Worm (Caenorhabditis elegans) whole organism, young adult: ENCODE measurements around the gene C35A5.10.
A peak's percentile ranks its signal among the peaks of the same experiment; 100 is the strongest.

ENCODE experiments used
- C06A6.2 ChIP-seq: fragments of 200-800 bp; sonication (Bioruptor generic); conservative IDR thresholded peaks from 2 replicates; pipeline ENCODE4 v1.3.6; 2022; ENCODE audit warnings: missing genetic modification characterization, missing compliant biosample characterization
- F22D6.2 ChIP-seq: sonication (generic microtip); optimal IDR thresholded peaks from 2 replicates; lab custom pipeline; 2016; ENCODE audit warnings: mild to moderate bottlenecking, missing genetic modification characterization, missing compliant biosample characterization
- F23B12.7 ChIP-seq: sonication (generic microtip); optimal IDR thresholded peaks from 2 replicates; lab custom pipeline; 2017; ENCODE audit warnings: missing genetic modification characterization, mild to moderate bottlenecking, missing compliant biosample characterization, antibody characterized with exemption, moderate library complexity; ENCODE audit not compliant: insufficient read depth
- F33H1.4 ChIP-seq: fragments of 200-800 bp; sonication (Bioruptor generic); IDR thresholded peaks from 2 replicates; pipeline ENCODE4 v1.3.6; 2022; ENCODE audit warnings: missing genetic modification reagents, missing genetic modification characterization, missing compliant biosample characterization
- K11D2.4 ChIP-seq: fragments of 200-800 bp; sonication (Bioruptor generic); IDR thresholded peaks from 2 replicates; pipeline ENCODE4 v1.3.6; 2022; ENCODE audit warnings: missing genetic modification reagents, missing genetic modification characterization, missing compliant biosample characterization
- Y53F4B.3 ChIP-seq: fragments of 200-800 bp; sonication (Bioruptor generic); IDR thresholded peaks from 2 replicates; pipeline ENCODE4 v1.3.6; 2022; ENCODE audit warnings: missing genetic modification reagents, missing genetic modification characterization, missing compliant biosample characterization
- Y67H2A.10 ChIP-seq: fragments of 200-800 bp; sonication (Bioruptor generic); conservative IDR thresholded peaks from 2 replicates; pipeline ENCODE4 v1.3.6; 2022; ENCODE audit warnings: missing genetic modification reagents, missing genetic modification characterization, missing compliant biosample characterization
- ZK185.1 ChIP-seq: sonication (generic microtip); optimal IDR thresholded peaks from 2 replicates; lab custom pipeline; 2016; ENCODE audit warnings: mild to moderate bottlenecking, missing genetic modification characterization, missing compliant biosample characterization; ENCODE audit not compliant: poor library complexity, severe bottlenecking
- akir-1 ChIP-seq: fragments of 200-800 bp; sonication (Bioruptor generic); optimal IDR thresholded peaks from 2 replicates; lab custom pipeline; 2018; ENCODE audit warnings: mild to moderate bottlenecking, missing genetic modification characterization, moderate library complexity, missing compliant biosample characterization
- atf-7 ChIP-seq: sonication (generic microtip); optimal IDR thresholded peaks from 2 replicates; lab custom pipeline; 2017; ENCODE audit warnings: mild to moderate bottlenecking, missing genetic modification characterization, missing compliant biosample characterization
- athp-1 ChIP-seq: sonication (generic microtip); optimal IDR thresholded peaks from 2 replicates; lab custom pipeline; 2017; ENCODE audit warnings: mild to moderate bottlenecking, missing genetic modification characterization, missing compliant biosample characterization
- attf-5 ChIP-seq: fragments of 200-800 bp; sonication (Bioruptor generic); optimal IDR thresholded peaks from 2 replicates; lab custom pipeline; 2018; ENCODE audit warnings: mild to moderate bottlenecking, missing genetic modification characterization, missing compliant biosample characterization
- bed-1 ChIP-seq: fragments of 200-800 bp; sonication (Bioruptor generic); IDR thresholded peaks from 2 replicates; pipeline ENCODE4 v1.3.6; 2022; ENCODE audit warnings: missing genetic modification reagents, missing genetic modification characterization, missing compliant biosample characterization
- bed-2 ChIP-seq: fragments of 200-800 bp; sonication (Bioruptor generic); IDR thresholded peaks from 2 replicates; pipeline ENCODE4 v1.3.6; 2022; ENCODE audit warnings: missing genetic modification reagents, missing genetic modification characterization, missing compliant biosample characterization
- ceh-100 ChIP-seq: fragments of 200-800 bp; sonication (Bioruptor generic); IDR thresholded peaks from 2 replicates; pipeline ENCODE4 v1.3.6; 2022; ENCODE audit warnings: missing genetic modification reagents, missing genetic modification characterization, missing compliant biosample characterization
- ceh-27 ChIP-seq: fragments of 200-800 bp; sonication (Bioruptor generic); optimal IDR thresholded peaks from 2 replicates; lab custom pipeline; 2018; ENCODE audit warnings: mild to moderate bottlenecking, missing genetic modification characterization, moderate library complexity, missing compliant biosample characterization
- chd-7 ChIP-seq: sonication (generic microtip); optimal IDR thresholded peaks from 2 replicates; lab custom pipeline; 2016; ENCODE audit warnings: mild to moderate bottlenecking, missing genetic modification characterization, moderate library complexity, missing compliant biosample characterization
- die-1 ChIP-seq: sonication (generic microtip); optimal IDR thresholded peaks from 2 replicates; lab custom pipeline; 2016; ENCODE audit warnings: missing genotype, mild to moderate bottlenecking, missing genetic modification characterization, missing compliant biosample characterization
- dox-1 ChIP-seq: fragments of 200-800 bp; sonication (Bioruptor generic); IDR thresholded peaks from 2 replicates; pipeline ENCODE4 v1.3.6; 2022; ENCODE audit warnings: missing genetic modification reagents, missing genetic modification characterization, missing compliant biosample characterization
- efl-1 ChIP-seq: fragments of 150-350 bp; optimal IDR thresholded peaks from 2 replicates; lab custom pipeline; 2014; ENCODE audit warnings: missing biosample characterization, missing genetic modification reagents, missing genetic modification characterization
- ekl-4 ChIP-seq: fragments of 200-800 bp; sonication (Bioruptor generic); IDR thresholded peaks from 2 replicates; pipeline ENCODE4 v1.3.6; 2022; ENCODE audit warnings: missing genetic modification reagents, missing genetic modification characterization, missing compliant biosample characterization
- him-1 ChIP-seq: sonication (generic microtip); optimal IDR thresholded peaks from 2 replicates; lab custom pipeline; 2016; ENCODE audit warnings: missing genotype, missing genetic modification reagents, missing genetic modification characterization, missing compliant biosample characterization
- hlh-26 ChIP-seq: fragments of 200-800 bp; sonication (Bioruptor generic); conservative IDR thresholded peaks from 2 replicates; pipeline ENCODE4 v1.3.6; 2022; ENCODE audit warnings: missing genetic modification reagents, missing genetic modification characterization, missing compliant biosample characterization
- hmg-1.2 ChIP-seq: fragments of 200-800 bp; sonication (Bioruptor generic); IDR thresholded peaks from 2 replicates; pipeline ENCODE4 v1.3.6; 2022; ENCODE audit warnings: missing genetic modification reagents, missing genetic modification characterization, missing compliant biosample characterization
- hmg-20 ChIP-seq: fragments of 200-800 bp; sonication (Bioruptor generic); IDR thresholded peaks from 2 replicates; pipeline ENCODE4 v1.3.6; 2022; ENCODE audit warnings: missing genetic modification reagents, missing genetic modification characterization, missing compliant biosample characterization
- let-526 ChIP-seq: fragments of 200-800 bp; sonication (Bioruptor generic); IDR thresholded peaks from 2 replicates; pipeline ENCODE4 v1.3.6; 2022; ENCODE audit warnings: missing genetic modification reagents, missing genetic modification characterization, missing compliant biosample characterization
- let-607 ChIP-seq, 2 experiments: fragments of 200-800 bp in 1 of 2; sonication (Bioruptor generic) in 1 of 2; sonication (generic microtip) in 1 of 2; optimal IDR thresholded peaks; 2 replicates each; lab custom pipeline; 2016 to 2018; ENCODE audit warnings: mild to moderate bottlenecking in 2 of 2, missing compliant biosample characterization in 2 of 2, missing genetic modification characterization in 2 of 2, moderate library complexity in 2 of 2, missing genotype in 1 of 2
- lin-26 ChIP-seq: fragments of 200-800 bp; sonication (Bioruptor generic); IDR thresholded peaks from 2 replicates; pipeline ENCODE4 v1.3.6; 2022; ENCODE audit warnings: missing genetic modification reagents, missing genetic modification characterization, missing compliant biosample characterization
- lin-35 ChIP-seq, 3 experiments: fragments of 150-350 bp in 2 of 3; sonication (generic microtip) in 1 of 3; optimal IDR thresholded peaks; 2 replicates each; lab custom pipeline; 2014 to 2018; ENCODE audit warnings: missing biosample characterization in 3 of 3, missing genetic modification characterization in 3 of 3, missing genetic modification reagents in 3 of 3
- lin-40 ChIP-seq: sonication (generic microtip); optimal IDR thresholded peaks from 2 replicates; lab custom pipeline; 2016; ENCODE audit warnings: missing genetic modification characterization, mild to moderate bottlenecking, missing compliant biosample characterization, missing genotype, missing genetic modification reagents
- lsl-1 ChIP-seq: fragments of 200-800 bp; sonication (Bioruptor generic); optimal IDR thresholded peaks from 2 replicates; lab custom pipeline; 2018; ENCODE audit warnings: mild to moderate bottlenecking, missing genetic modification characterization, moderate library complexity, missing compliant biosample characterization
- lsy-27 ChIP-seq: sonication (generic microtip); optimal IDR thresholded peaks from 2 replicates; lab custom pipeline; 2017; ENCODE audit warnings: missing genetic modification characterization, mild to moderate bottlenecking, missing compliant biosample characterization, antibody characterized with exemption, missing genotype, borderline replicate concordance; ENCODE audit not compliant: insufficient read depth
- madf-3 ChIP-seq: fragments of 200-800 bp; sonication (Bioruptor generic); IDR thresholded peaks from 2 replicates; pipeline ENCODE4 v1.3.6; 2022; ENCODE audit warnings: missing genetic modification reagents, missing genetic modification characterization, missing compliant biosample characterization
- mcd-1 ChIP-seq: fragments of 200-800 bp; sonication (Bioruptor generic); IDR thresholded peaks from 2 replicates; pipeline ENCODE4 v1.3.6; 2022; ENCODE audit warnings: missing genetic modification reagents, missing genetic modification characterization, missing compliant biosample characterization
- nfya-2 ChIP-seq: fragments of 200-800 bp; sonication (Bioruptor generic); IDR thresholded peaks from 2 replicates; pipeline ENCODE4 v1.3.6; 2022; ENCODE audit warnings: missing genetic modification reagents, missing genetic modification characterization, missing compliant biosample characterization
- nhr-120 ChIP-seq: fragments of 200-800 bp; sonication (Bioruptor generic); IDR thresholded peaks from 2 replicates; pipeline ENCODE4 v1.3.6; 2022; ENCODE audit warnings: missing genetic modification characterization, missing compliant biosample characterization
- nhr-27 ChIP-seq: fragments of 200-800 bp; sonication (Bioruptor generic); optimal IDR thresholded peaks from 2 replicates; lab custom pipeline; 2018; ENCODE audit warnings: mild to moderate bottlenecking, missing genetic modification characterization, moderate library complexity, missing compliant biosample characterization
- rcor-1 ChIP-seq: fragments of 200-800 bp; sonication (Bioruptor generic); IDR thresholded peaks from 2 replicates; pipeline ENCODE4 v1.3.6; 2022; ENCODE audit warnings: missing genetic modification reagents, missing genetic modification characterization, missing compliant biosample characterization
- repo-1 ChIP-seq: sonication (generic microtip); optimal IDR thresholded peaks from 2 replicates; lab custom pipeline; 2017; ENCODE audit warnings: mild to moderate bottlenecking, missing genetic modification characterization, missing compliant biosample characterization
- sea-2 ChIP-seq: fragments of 200-800 bp; sonication (Bioruptor generic); IDR thresholded peaks from 2 replicates; pipeline ENCODE4 v1.3.6; 2022; ENCODE audit warnings: missing genetic modification characterization, missing compliant biosample characterization
- snpc-4 ChIP-seq, 5 experiments: fragments of 150-350 bp in 1 of 5; sonication (generic microtip) in 4 of 5; optimal IDR thresholded peaks; 2 replicates each; lab custom pipeline; 2014 to 2018; ENCODE audit warnings: missing genetic modification characterization in 5 of 5, missing biosample characterization in 3 of 5, antibody characterized with exemption in 2 of 5, mild to moderate bottlenecking in 2 of 5, missing compliant biosample characterization in 2 of 5, missing genotype in 2 of 5, moderate library complexity in 2 of 5, missing genetic modification reagents in 1 of 5
- somi-1 ChIP-seq: fragments of 200-800 bp; sonication (Bioruptor generic); optimal IDR thresholded peaks from 2 replicates; lab custom pipeline; 2018; ENCODE audit warnings: mild to moderate bottlenecking, missing genetic modification characterization, missing compliant biosample characterization
- tbp1 ChIP-seq: fragments of 200-800 bp; sonication (Bioruptor generic); optimal IDR thresholded peaks from 2 replicates; lab custom pipeline; 2018; ENCODE audit warnings: mild to moderate bottlenecking, missing genetic modification characterization, missing compliant biosample characterization
- tlf-1 ChIP-seq: fragments of 200-800 bp; sonication (Bioruptor generic); optimal IDR thresholded peaks from 2 replicates; lab custom pipeline; 2018; ENCODE audit warnings: mild to moderate bottlenecking, missing genetic modification characterization, missing compliant biosample characterization
- unc-62 ChIP-seq: fragments of 150-350 bp; optimal IDR thresholded peaks from 2 replicates; lab custom pipeline; 2014; ENCODE audit warnings: missing biosample characterization, missing genetic modification reagents, missing genetic modification characterization
- ztf-3 ChIP-seq: fragments of 200-800 bp; sonication (Bioruptor generic); optimal IDR thresholded peaks from 2 replicates; lab custom pipeline; 2018; ENCODE audit warnings: mild to moderate bottlenecking, missing genetic modification characterization, missing compliant biosample characterization
- ztf-6 ChIP-seq: fragments of 200-800 bp; sonication (Bioruptor generic); IDR thresholded peaks from 2 replicates; pipeline ENCODE4 v1.3.6; 2022; ENCODE audit warnings: missing genetic modification reagents, missing genetic modification characterization, missing compliant biosample characterization

C35A5.10 gene

DNA sequence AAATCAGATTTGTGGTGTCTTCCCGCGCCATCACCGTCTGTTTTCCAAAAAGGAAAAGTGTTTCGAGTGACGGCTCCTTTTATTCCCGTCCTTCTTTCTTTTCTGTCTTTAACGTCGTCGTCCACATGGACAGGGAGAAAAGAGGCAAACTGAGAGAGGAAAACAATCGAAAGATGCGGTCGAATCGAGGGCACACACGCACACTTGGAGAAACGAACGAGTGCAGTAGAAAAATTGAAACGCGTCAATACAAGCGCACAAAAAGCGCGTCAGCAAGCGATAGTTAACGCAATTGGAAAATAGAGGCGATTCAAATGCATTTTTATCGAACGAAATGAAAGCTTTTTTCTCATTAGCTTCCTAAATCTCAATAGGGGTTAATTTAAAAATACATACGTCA, 32.8 kb downstream of the C35A5.10 start:
- TF ChIP-seq bed-1 (GFP tag; lab: Robert Waterston, UW) (no peak), hmg-1.2 (GFP tag; lab: Robert Waterston, UW) (peak; percentile 54), ceh-100 (GFP tag; lab: Robert Waterston, UW) (0 out of 2 replicates have a peak, but pooled peaks have one; percentile 62), lsl-1 (peak; percentile 30), ztf-3 (GFP tag; lab: Kevin White, UChicago) (no peak), F22D6.2 (tag; lab: Kevin White, UChicago) (no peak), sea-2 (GFP tag; lab: Robert Waterston, UW) (no peak), lin-35 (GFP tag; optimal IDR thresholded peaks at IDR 0.05; lab: Kevin White, UChicago) (peak in 2 of 3 experiments; percentile 54 to 93), nhr-27 (tag; lab: Kevin White, UChicago) (no peak), dox-1 (GFP tag; lab: Robert Waterston, UW) (peak; percentile 86), lsy-27 (no peak), ekl-4 (GFP tag; lab: Robert Waterston, UW) (peak; percentile 79), somi-1 (GFP tag; lab: Kevin White, UChicago) (peak; percentile 78), let-607 (tag; optimal IDR thresholded peaks at IDR 0.05; lab: Kevin White, UChicago) (peak; percentile 52 to 74), K11D2.4 (GFP tag; lab: Robert Waterston, UW) (peak; percentile 71), Y53F4B.3 (GFP tag; lab: Robert Waterston, UW) (no peak), F33H1.4 (0 out of 2 replicates have a peak, but pooled peaks have one; percentile 40), mcd-1 (GFP tag; lab: Robert Waterston, UW) (peak; percentile 82), hlh-26 (GFP tag; lab: Robert Waterston, UW) (no peak), attf-5 (GFP tag; lab: Kevin White, UChicago) (peak; percentile 90), ztf-6 (GFP tag; lab: Robert Waterston, UW) (0 out of 2 replicates have a peak, but pooled peaks have one; percentile 45), C06A6.2 (0 out of 2 replicates have a peak, but pooled peaks have one; percentile 60), nfya-2 (no peak), bed-2 (no peak), rcor-1 (peak; percentile 50; the same call in 1 of the 2 replicates), tlf-1 (GFP tag; lab: Kevin White, UChicago) (peak; percentile 55), madf-3 (GFP tag; lab: Robert Waterston, UW) (no peak), him-1 (tag; lab: Kevin White, UChicago) (no peak), nhr-120 (GFP tag; lab: Robert Waterston, UW) (no peak), atf-7 (tag; lab: Kevin White, UChicago) (peak; percentile 61), lin-26 (GFP tag; lab: Robert Waterston, UW) (peak; percentile 47; the same call in 1 of the 2 replicates), ZK185.1 (peak; percentile 88), ceh-27 (GFP tag; lab: Kevin White, UChicago) (peak; percentile 88), akir-1 (GFP tag; lab: Kevin White, UChicago) (no peak), let-526 (GFP tag; lab: Robert Waterston, UW) (0 out of 2 replicates have a peak, but pooled peaks have one; percentile 65), efl-1 (peak; percentile 63), snpc-4 (GFP tag; optimal IDR thresholded peaks at IDR 0.05; lab: Kevin White, UChicago) (no peak), snpc-4 (tag; optimal IDR thresholded peaks at IDR 0.05; lab: Kevin White, UChicago) (peak in 2 of 4 experiments; percentile 63 to 77), repo-1 (tag; lab: Kevin White, UChicago) (peak; percentile 64), Y67H2A.10 (GFP tag; lab: Robert Waterston, UW) (no peak), hmg-20 (GFP tag; lab: Robert Waterston, UW) (peak; percentile 86; the same call in 1 of the 2 replicates), die-1 (tag; lab: Kevin White, UChicago) (no peak), lin-40 (peak; percentile 89), tbp1 (peak; percentile 54), chd-7 (peak; percentile 48), athp-1 (peak; percentile 23), F23B12.7 (peak; percentile 51), unc-62 (no peak)
